Fruit fly (Drosophila melanogaster): ENCODE data around the gene lobo.
"Not testable (repeated sequence)": the region's sequence is repeated elsewhere in the genome, so short reads cannot be mapped to it uniquely, and the experiment has no call there.

The lobo gene

DNA sequence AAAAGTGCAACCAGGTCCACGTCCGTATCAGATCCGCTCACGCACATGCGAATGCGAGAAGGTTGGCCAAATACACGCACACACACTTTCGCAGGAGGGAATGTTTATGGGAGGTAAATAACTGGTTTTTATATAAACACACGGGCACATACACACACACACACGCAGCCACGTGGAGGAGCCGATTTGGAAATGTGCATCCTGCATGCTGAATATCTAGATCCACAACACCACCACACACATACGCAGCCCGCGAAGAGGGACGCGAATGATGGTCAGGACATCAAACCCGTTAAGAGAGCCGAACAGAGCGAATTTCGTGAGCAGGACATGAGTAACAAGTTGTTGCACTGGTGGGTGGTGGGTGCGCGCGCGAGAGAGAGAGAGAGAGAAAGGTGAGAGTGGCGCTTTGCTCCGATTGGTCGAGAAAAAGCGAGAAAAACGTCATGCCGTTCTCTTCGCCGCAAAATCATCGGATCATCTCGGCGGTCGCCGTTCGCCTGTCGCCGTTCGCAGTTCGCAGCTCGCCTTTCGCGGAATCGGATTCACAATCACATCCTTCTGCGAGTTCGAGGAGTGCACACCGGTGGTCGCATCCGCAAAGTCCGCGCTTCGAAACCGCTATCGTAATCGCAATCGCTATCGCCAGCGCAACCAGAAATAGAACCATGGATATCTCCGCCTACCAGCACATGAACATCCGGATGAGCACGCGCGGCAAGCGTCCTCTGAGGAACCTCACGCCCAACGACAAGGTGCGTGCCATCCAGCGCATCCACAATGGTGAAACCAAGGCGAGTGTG is 55.8 kb downstream of the lobo start, which contains the start of gene danr (continued):
- TF ChIP-seq dac (GFP tag; optimal IDR thresholded peaks at IDR 0.05) = no peak
- no peak for TF ChIP-seq cyc (GFP tag; optimal IDR thresholded peaks at IDR 0.05)
- TF ChIP-seq CG8632 (GFP tag; optimal IDR thresholded peaks at IDR 0.05) = no peak
- TF ChIP-seq CG8319 (GFP tag; optimal IDR thresholded peaks at IDR 0.05) = no peak
- TF ChIP-seq CG31627 (GFP tag; optimal IDR thresholded peaks at IDR 0.05) = no peak
- TF ChIP-seq CG11762 (GFP tag; optimal IDR thresholded peaks at IDR 0.05; ENCODE audit: insufficient read depth) = no peak
- TF ChIP-seq Sox15 (GFP tag; optimal IDR thresholded peaks at IDR 0.05) = no peak
- no peak for TF ChIP-seq acj6 (GFP tag; optimal IDR thresholded peaks at IDR 0.05)

DNA sequence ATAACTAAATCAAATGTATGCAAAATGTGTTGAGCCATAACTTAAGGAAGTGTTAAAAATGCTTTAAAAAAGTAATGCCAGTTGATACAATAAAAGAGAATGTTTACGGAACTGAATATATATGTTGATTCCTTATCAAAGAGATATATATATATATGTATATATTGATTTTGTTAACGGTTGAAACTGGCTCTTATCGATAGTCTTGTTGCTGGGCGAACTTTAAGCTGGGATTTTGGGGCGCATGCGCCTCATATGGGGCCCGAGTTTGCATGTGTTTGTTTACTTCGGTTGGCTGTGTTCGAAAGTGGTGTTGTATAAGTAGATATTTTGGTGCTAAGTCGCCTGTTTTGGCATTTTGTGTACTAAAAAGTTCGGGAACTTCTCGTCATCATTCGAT is 62.5 kb downstream of the lobo start, which contains the start of gene Bili:
Gene Bili, plus strand, starts transcription at position 265 of the 400 bp plus-strand sequence.
- TF ChIP-seq Hr4 (GFP tag; optimal IDR thresholded peaks at IDR 0.05); Gug (GFP tag; IDR thresholded peaks at IDR 0.05); cyc (GFP tag; optimal IDR thresholded peaks at IDR 0.05): not testable (repeated sequence)

DNA sequence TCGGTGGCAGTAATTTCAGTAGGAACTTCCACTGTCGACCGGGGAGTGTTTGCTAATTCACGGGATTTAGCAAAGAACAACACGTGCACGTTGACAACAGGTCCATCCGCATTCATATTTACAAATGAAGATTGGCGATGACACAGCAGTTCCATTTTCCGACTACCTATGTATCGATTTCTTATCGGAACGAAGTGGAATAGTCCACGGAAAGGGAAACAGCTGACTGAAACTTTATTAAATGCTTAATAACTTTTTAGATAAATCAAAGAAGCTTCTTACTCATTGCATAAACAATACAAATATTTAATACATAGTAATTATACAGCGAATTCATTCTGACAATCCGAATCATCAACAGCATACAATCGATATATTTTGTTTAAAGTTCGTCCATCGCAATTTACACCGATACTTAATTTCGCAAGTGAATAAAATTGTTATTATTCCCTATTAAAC is 66.3 kb downstream of the lobo start, which contains the start of the genes Mocs2A, Mocs2B and Clbn:
Gene Mocs2A, minus strand, starts transcription at position 129 of the 459 bp plus-strand sequence.
Gene Mocs2B, minus strand, starts transcription at position 129 of the 459 bp plus-strand sequence.
Gene Clbn, plus strand, starts transcription at position 272 of the 459 bp plus-strand sequence.
- no peak for TF ChIP-seq Eip75B (GFP tag; optimal IDR thresholded peaks at IDR 0.05)
- TF ChIP-seq topi (GFP tag; optimal IDR thresholded peaks at IDR 0.05) = no peak
- TF ChIP-seq fkh (GFP tag; optimal IDR thresholded peaks at IDR 0.05) = peak; percentile 66
- peak; percentile 7 for TF ChIP-seq esn (GFP tag; optimal IDR thresholded peaks at IDR 0.05)
- no peak for TF ChIP-seq lz (GFP tag; optimal IDR thresholded peaks at IDR 0.05)
- TF ChIP-seq CG10669 (GFP tag; optimal IDR thresholded peaks at IDR 0.05) = no peak

DNA sequence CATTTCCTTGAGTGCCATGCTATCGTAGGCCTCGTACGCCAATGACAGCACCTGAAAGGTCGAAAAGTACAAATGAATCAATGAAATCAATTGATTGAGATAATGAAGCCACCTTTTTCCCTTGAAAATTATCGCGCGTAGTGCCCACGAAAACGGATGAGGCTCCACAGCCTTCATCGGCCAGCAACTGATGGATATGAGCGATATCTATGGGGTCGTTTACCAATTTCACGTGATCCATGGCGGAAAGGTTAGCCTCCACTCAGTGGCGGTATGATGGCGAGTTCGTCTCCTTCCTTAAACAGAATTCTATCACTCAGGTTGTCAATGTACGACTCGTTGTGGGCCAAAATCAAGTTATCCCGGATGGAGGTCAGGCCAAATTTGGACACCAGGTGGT is 66.8 kb downstream of the lobo start:
- peak; percentile 54 for TF ChIP-seq svp (GFP tag)
- no peak for TF ChIP-seq spab (GFP tag; optimal IDR thresholded peaks at IDR 0.05)

DNA sequence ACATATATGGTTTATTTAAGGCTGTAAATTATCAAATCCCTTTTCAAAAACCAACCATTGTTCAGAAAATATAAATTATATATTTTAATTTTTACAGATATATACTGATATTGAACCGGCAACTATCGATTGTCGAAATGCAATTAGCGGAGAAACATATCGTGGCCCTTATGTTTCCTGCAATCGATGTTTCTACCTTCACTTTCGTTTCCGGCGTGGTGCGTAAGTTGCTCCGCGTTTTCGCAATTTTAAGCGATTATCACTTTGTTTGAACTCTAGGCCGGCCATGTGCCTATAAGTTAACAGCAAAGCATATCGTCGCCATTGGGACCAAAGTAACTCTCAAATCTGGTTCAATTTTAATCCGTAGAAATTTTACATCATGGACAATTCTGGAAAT is 70.3 kb downstream of the lobo start, which contains the start of gene vig2:
Gene vig2, plus strand, starts transcription at position 112 of the 400 bp plus-strand sequence.
- TF ChIP-seq CG11902 (GFP tag; optimal IDR thresholded peaks at IDR 0.05) (peak; percentile 30), Eip78C (GFP tag) (peak; percentile 59), topi (GFP tag; optimal IDR thresholded peaks at IDR 0.05) (peak; percentile 31), esn (GFP tag; optimal IDR thresholded peaks at IDR 0.05) (peak; percentile 25), cyc (GFP tag; optimal IDR thresholded peaks at IDR 0.05) (peak; percentile 22), CG34406 (GFP tag; optimal IDR thresholded peaks at IDR 0.05) (peak; percentile 8), CG8632 (GFP tag; optimal IDR thresholded peaks at IDR 0.05) (peak; percentile 7), acj6 (GFP tag; optimal IDR thresholded peaks at IDR 0.05) (peak; percentile 10), Blimp-1 (GFP tag; optimal IDR thresholded peaks at IDR 0.05) (peak; percentile 14), CG10631 (GFP tag; optimal IDR thresholded peaks at IDR 0.05) (peak; percentile 26), CG6854 (GFP tag; optimal IDR thresholded peaks at IDR 0.05) (peak; percentile 6)

DNA sequence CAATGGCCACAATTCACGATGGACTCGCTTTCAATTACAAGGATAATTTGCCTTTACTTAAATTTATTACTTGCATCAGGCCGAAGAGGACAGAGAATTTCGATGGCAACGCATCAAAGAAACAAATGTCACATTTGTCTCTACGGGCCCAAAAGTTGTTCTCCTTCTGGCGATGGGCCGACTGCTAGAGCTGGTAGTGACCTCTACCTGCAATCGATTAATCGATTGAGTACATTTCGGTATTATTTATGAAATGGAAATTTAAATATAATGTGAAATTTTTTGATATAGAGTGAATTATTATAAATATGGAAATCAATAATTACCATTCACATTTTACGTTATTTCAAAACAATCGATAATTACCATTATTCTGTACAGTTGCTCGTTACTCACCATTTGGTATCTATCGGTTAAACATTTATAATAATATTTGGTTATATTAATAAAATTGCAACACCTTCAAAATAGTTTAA is 70.8 kb downstream of the lobo start, which contains the start of the genes CG31510 and TTLL5:
Gene CG31510, minus strand, starts transcription at position 185 of the 476 bp plus-strand sequence.
Gene TTLL5, minus strand, starts transcription at position 185 of the 476 bp plus-strand sequence.
- TF ChIP-seq CG11294 (GFP tag; IDR thresholded peaks at IDR 0.05) = no peak
- TF ChIP-seq CG6808 (GFP tag; optimal IDR thresholded peaks at IDR 0.05) = no peak
- TF ChIP-seq Sox15 (GFP tag; optimal IDR thresholded peaks at IDR 0.05) = no peak
- TF ChIP-seq CG4318 (GFP tag; optimal IDR thresholded peaks at IDR 0.05) = no peak
- no peak for TF ChIP-seq pdm3 (GFP tag; optimal IDR thresholded peaks at IDR 0.05)
- TF ChIP-seq eg (GFP tag; IDR thresholded peaks at IDR 0.05) = no peak
- no peak for TF ChIP-seq CG3919 (GFP tag; optimal IDR thresholded peaks at IDR 0.05)
- no peak for TF ChIP-seq cyc (GFP tag; optimal IDR thresholded peaks at IDR 0.05)
- TF ChIP-seq Sox102F (GFP tag; optimal IDR thresholded peaks at IDR 0.05) = no peak
- TF ChIP-seq Ets21C (GFP tag; optimal IDR thresholded peaks at IDR 0.05) = no peak
